Fruit fly (Drosophila melanogaster): ENCODE measurements around the gene CG31219.
A peak's percentile ranks its signal among the peaks of the same experiment; 100 is the strongest.

Gene CG31219

dm6 chr3R:19641058-19641457 is 9.8 kb upstream of the CG31219 start:
- no peak for TF ChIP-seq Hnf4 (GFP tag; optimal IDR thresholded peaks at IDR 0.05)
- TF ChIP-seq sv (GFP tag; optimal IDR thresholded peaks at IDR 0.05) = no peak
- no peak for TF ChIP-seq Abd-B (GFP tag; optimal IDR thresholded peaks at IDR 0.05)
- no peak for TF ChIP-seq foxo (GFP tag; optimal IDR thresholded peaks at IDR 0.05)
- TF ChIP-seq CG9705 (GFP tag; optimal IDR thresholded peaks at IDR 0.05) = no peak
- TF ChIP-seq HLH106 (tag; optimal IDR thresholded peaks at IDR 0.05) = no peak
- TF ChIP-seq Dfd (GFP tag; optimal IDR thresholded peaks at IDR 0.05) = no peak
- no peak for TF ChIP-seq h (GFP tag; optimal IDR thresholded peaks at IDR 0.05)
- TF ChIP-seq woc (GFP tag; optimal IDR thresholded peaks at IDR 0.05) = no peak
- TF ChIP-seq usp (GFP tag; optimal IDR thresholded peaks at IDR 0.05) = no peak
- peak; percentile 54 to 55 for TF ChIP-seq dl (GFP tag; optimal IDR thresholded peaks at IDR 0.05; ENCODE audit: insufficient read depth in 1 of 2, partially characterized antibody in 2 of 2)
- no peak for TF ChIP-seq dsf (GFP tag; optimal IDR thresholded peaks at IDR 0.05; ENCODE audit: borderline replicate concordance)
- no peak for TF ChIP-seq Vsx2 (GFP tag; optimal IDR thresholded peaks at IDR 0.05; ENCODE audit: partially characterized antibody)
- no peak for TF ChIP-seq Rel (GFP tag; optimal IDR thresholded peaks at IDR 0.05)
- peak; percentile 93 for TF ChIP-seq Rel (tag; optimal IDR thresholded peaks at IDR 0.05)
- TF ChIP-seq br (GFP tag; optimal IDR thresholded peaks at IDR 0.05) = peak; percentile 30
- TF ChIP-seq brk (GFP tag; optimal IDR thresholded peaks at IDR 0.05) = no peak
- TF ChIP-seq OdsH (GFP tag; optimal IDR thresholded peaks at IDR 0.05) = no peak
- TF ChIP-seq Dif (GFP tag; optimal IDR thresholded peaks at IDR 0.05; ENCODE audit: partially characterized antibody) = peak; percentile 12
- no peak for TF ChIP-seq pan (optimal IDR thresholded peaks at IDR 0.05)

- TF ChIP-seq h (GFP tag; optimal IDR thresholded peaks at IDR 0.05) (peak; percentile 89), woc (GFP tag; optimal IDR thresholded peaks at IDR 0.05) (peak; percentile 12), CG32264 (GFP tag; optimal IDR thresholded peaks at IDR 0.05) (peak; percentile 57), Hr83 (GFP tag; optimal IDR thresholded peaks at IDR 0.05; ENCODE audit: poor library complexity, severe bottlenecking) (peak; percentile 56), Jra (GFP tag; optimal IDR thresholded peaks at IDR 0.05) (peak; percentile 44), rgr (GFP tag; optimal IDR thresholded peaks at IDR 0.05) (peak; percentile 86), Dif (GFP tag; optimal IDR thresholded peaks at IDR 0.05; ENCODE audit: partially characterized antibody) (no peak), br (GFP tag; optimal IDR thresholded peaks at IDR 0.05) (peak; percentile 65), ey (GFP tag; optimal IDR thresholded peaks at IDR 0.05) (peak; percentile 54), usp (GFP tag; optimal IDR thresholded peaks at IDR 0.05) (no peak), dmrt93B (GFP tag; optimal IDR thresholded peaks at IDR 0.05) (peak; percentile 18), foxo (GFP tag; optimal IDR thresholded peaks at IDR 0.05) (peak in 1 of 2 experiments; percentile 79), Hr78 (GFP tag; optimal IDR thresholded peaks at IDR 0.05) (no peak), OdsH (GFP tag; optimal IDR thresholded peaks at IDR 0.05) (peak; percentile 82), sv (GFP tag; optimal IDR thresholded peaks at IDR 0.05) (peak; percentile 13), lola (GFP tag; optimal IDR thresholded peaks at IDR 0.05) (no peak), jim (GFP tag; optimal IDR thresholded peaks at IDR 0.05) (no peak), Hnf4 (GFP tag; optimal IDR thresholded peaks at IDR 0.05) (peak; percentile 64), N (GFP tag; optimal IDR thresholded peaks at IDR 0.05) (no peak), Sp1 (GFP tag; optimal IDR thresholded peaks at IDR 0.05) (peak; percentile 88), HLH106 (tag; optimal IDR thresholded peaks at IDR 0.05) (peak; percentile 83), Rel (GFP tag; optimal IDR thresholded peaks at IDR 0.05) (peak; percentile 24), Rel (tag; optimal IDR thresholded peaks at IDR 0.05) (no peak), dsf (GFP tag; optimal IDR thresholded peaks at IDR 0.05; ENCODE audit: borderline replicate concordance) (peak; percentile 30), dl (GFP tag; optimal IDR thresholded peaks at IDR 0.05; ENCODE audit: insufficient read depth in 1 of 2, partially characterized antibody in 2 of 2) (no peak), Myc (optimal IDR thresholded peaks at IDR 0.05) (no peak), pan (optimal IDR thresholded peaks at IDR 0.05) (no peak), GATAd (GFP tag; optimal IDR thresholded peaks at IDR 0.05) (no peak), psq (GFP tag; optimal IDR thresholded peaks at IDR 0.05) (peak; percentile 66), CrebA (GFP tag; optimal IDR thresholded peaks at IDR 0.05; ENCODE audit: borderline replicate concordance) (no peak), CG9705 (GFP tag; optimal IDR thresholded peaks at IDR 0.05) (peak; percentile 25), fru (GFP tag; optimal IDR thresholded peaks at IDR 0.05) (peak; percentile 76), tai (GFP tag; optimal IDR thresholded peaks at IDR 0.05) (no peak), sage (GFP tag; optimal IDR thresholded peaks at IDR 0.05) (peak; percentile 16), Vsx2 (GFP tag; optimal IDR thresholded peaks at IDR 0.05; ENCODE audit: partially characterized antibody) (no peak), Dfd (GFP tag; optimal IDR thresholded peaks at IDR 0.05) (no peak), Abd-B (GFP tag; optimal IDR thresholded peaks at IDR 0.05) (no peak), Mio (GFP tag; optimal IDR thresholded peaks at IDR 0.05) (no peak), brk (GFP tag; optimal IDR thresholded peaks at IDR 0.05) (peak; percentile 76)
Observed at dm6 chr3R:19641498-19642065, 9.2 kb upstream of the CG31219 start.

Data from whole organism, wandering third instar larva.